Worm (Caenorhabditis elegans) whole organism, L4/young adult: ENCODE results near the gene M03D4.4.

Source experiments
- W03F9.2 ChIP-seq: fragments of 150-350 bp; optimal IDR thresholded peaks from 2 replicates; lab custom pipeline; 2014; ENCODE audit warnings: missing biosample characterization, missing genetic modification characterization
- dao-5 ChIP-seq: sonication (generic microtip); optimal IDR thresholded peaks from 2 replicates; lab custom pipeline; 2016; ENCODE audit warnings: missing genotype, missing genetic modification characterization, moderate library complexity, missing compliant biosample characterization
- him-1 ChIP-seq: sonication (generic microtip); optimal IDR thresholded peaks from 2 replicates; lab custom pipeline; 2016; ENCODE audit warnings: missing genotype, missing genetic modification reagents, missing genetic modification characterization, missing compliant biosample characterization

Gene M03D4.4

ce11 chrIV:6112291-6112690 lies 14.8 kb downstream of the M03D4.4 start, which contains the start of gene M03D4.3:
Gene M03D4.3, minus strand, starts transcription at chrIV:6112391.
- TF ChIP-seq W03F9.2 (tag; lab: Kevin White, UChicago): no peak
- no peak for TF ChIP-seq dao-5
- no peak for TF ChIP-seq him-1

ce11 chrIV:6108665-6109064 lies 18.4 kb downstream of the M03D4.4 start:
- no peak for TF ChIP-seq dao-5
- no peak for TF ChIP-seq him-1
- TF ChIP-seq W03F9.2 (tag; lab: Kevin White, UChicago): no peak

ce11 chrIV:6104446-6104845 lies 22.7 kb downstream of the M03D4.4 start:
- TF ChIP-seq W03F9.2 (tag; lab: Kevin White, UChicago): no peak
- TF ChIP-seq dao-5: no peak
- no peak for TF ChIP-seq him-1

DNA sequence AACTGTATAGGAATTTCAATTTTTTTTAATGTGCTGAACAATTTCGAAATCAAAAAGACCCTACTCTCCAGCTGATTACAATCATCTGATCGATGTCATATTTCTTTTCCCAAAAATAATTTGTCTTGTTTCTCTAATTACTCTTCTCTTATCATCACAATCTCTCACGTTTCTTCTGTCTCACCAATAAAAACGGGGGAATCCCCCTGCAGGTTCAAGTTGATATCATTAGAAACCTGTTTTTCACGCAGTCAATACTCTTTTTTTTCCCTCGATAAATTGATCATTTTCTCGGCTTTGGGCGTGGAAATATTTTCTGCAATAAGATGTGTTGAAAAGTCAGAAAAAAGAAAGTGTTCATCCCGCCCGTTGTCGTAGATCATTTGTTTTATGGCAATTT lies 27.3 kb downstream of the M03D4.4 start:
- no peak for TF ChIP-seq dao-5
- TF ChIP-seq him-1: no peak
- TF ChIP-seq W03F9.2 (tag; lab: Kevin White, UChicago): no peak

DNA sequence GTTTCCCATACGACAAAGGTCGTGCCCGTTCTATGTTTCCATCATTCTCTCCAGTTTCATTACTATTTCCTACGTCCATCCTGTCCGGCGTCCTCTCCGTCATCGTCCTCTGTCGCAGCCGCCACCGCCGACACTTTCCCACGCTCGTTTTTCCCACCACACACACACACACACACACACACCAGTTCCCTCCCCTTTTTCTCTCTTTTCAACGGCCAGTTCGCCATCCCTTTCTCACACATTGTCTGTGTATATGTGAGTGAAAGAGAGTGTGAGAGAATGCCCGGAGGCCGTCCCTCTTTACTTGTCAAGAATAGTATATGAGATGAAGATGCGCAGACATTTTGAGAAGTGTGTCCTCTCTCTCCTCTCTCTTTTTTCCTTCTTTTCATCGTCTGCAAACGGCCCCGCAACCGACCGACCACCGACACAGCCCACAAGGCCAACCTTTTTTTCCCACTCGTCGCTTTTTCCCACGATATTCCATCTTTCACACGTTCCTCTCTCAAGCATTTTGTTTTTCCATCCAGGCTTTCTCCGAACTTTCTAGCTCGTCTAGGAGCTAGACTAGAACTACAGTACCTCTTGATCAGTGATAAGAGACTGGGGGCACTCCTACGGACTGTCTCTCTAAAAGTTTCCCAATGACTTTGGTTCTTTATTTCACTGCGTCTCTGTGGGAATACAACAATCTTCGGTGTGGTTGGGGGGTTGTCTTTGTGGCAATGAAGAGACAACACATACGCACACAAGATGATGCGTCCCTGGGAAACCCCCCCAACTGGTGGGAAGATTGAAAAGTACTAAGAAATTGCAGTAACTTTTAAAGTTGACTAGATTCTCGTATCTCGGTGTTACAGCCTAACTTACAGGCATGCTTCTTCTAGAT lies 29.8 kb downstream of the M03D4.4 start:
- TF ChIP-seq dao-5 (no peak), W03F9.2 (tag; lab: Kevin White, UChicago) (peak; percentile 22), him-1 (peak; percentile 9)

ce11 chrIV:6095357-6095858 lies 31.7 kb downstream of the M03D4.4 start, which contains the start of gene lag-1:
Gene lag-1, plus strand, starts transcription at chrIV:6095407.
- no peak for TF ChIP-seq dao-5
- no peak for TF ChIP-seq W03F9.2 (tag; lab: Kevin White, UChicago)
- TF ChIP-seq him-1: no peak

DNA sequence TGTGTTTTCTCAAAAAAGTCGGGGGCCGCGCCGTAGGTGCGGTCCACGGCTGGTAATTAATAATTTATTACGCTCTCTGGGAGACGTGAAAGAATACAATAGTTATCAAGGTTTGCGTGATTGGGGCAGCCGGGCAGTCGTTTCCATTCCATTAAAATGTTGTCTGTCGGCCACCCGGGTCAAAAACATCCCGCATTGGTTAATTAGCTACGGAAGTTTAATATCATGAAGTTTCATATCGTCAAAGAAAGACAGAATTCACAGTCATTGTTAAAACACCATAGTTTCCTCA lies 32.8 kb downstream of the M03D4.4 start:
- TF ChIP-seq dao-5 (no peak), him-1 (no peak), W03F9.2 (tag; lab: Kevin White, UChicago) (no peak)

- TF ChIP-seq W03F9.2 (tag; lab: Kevin White, UChicago) (no peak), him-1 (no peak), dao-5 (no peak)
Measured at ce11 chrIV:6093477-6094314, 33.4 kb downstream of the M03D4.4 start, which contains the start of gene cpi-1. Gene cpi-1, minus strand, starts transcription at chrIV:6093680.

ce11 chrIV:6092313-6092712 lies 34.8 kb downstream of the M03D4.4 start, which contains the start of gene K08B4.7:
Gene K08B4.7, minus strand, starts transcription at chrIV:6092413.
- no peak for TF ChIP-seq W03F9.2 (tag; lab: Kevin White, UChicago)
- no peak for TF ChIP-seq him-1
- TF ChIP-seq dao-5: no peak

DNA sequence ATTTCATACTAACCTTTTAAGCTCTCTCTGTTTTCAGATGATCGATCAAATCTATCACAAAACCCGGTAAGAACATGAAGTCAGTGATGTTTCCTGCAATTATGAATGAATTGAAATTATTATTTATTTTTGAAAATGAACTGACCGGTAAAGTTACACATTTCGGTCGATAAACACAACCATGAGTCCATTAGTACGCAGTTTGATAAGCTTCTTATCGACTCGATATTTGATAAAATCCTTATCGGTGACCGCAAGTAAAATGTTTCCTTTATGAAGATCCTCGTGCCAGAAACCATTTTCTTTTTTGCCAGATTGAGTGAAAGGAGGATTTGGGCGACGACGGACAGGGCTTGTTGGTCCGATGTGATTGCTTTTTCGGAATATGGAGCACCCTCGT lies 40.6 kb downstream of the M03D4.4 start:
- TF ChIP-seq dao-5: no peak
- TF ChIP-seq W03F9.2 (tag; lab: Kevin White, UChicago): no peak
- no peak for TF ChIP-seq him-1

DNA sequence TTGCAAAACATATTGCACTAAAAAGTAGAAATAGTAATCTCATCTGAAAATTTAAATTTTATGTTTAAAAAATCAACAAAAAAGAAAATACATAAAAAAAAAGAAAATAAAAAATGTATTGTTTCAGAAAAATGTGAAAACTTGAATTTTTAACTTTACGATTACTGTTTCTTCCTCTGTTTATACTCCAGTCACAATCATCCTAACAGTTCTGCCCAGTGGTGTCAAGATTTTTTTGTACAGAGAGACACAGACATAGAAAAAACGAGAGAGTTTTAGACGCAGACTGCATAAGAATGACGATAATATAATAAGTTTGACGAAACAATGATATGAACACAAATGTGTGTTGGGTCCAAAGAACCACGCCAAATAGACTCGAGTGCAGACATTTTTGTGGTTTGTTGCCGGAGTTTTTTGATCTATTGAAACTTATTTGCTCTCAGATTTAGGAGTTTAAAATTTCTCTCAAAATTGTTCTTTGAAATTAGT lies 43.5 kb downstream of the M03D4.4 start, which contains the start of gene ugt-20:
ugt-20 (minus strand) TSS at position 51 of the 492 bp plus-strand sequence.
- TF ChIP-seq dao-5 (no peak), him-1 (no peak), W03F9.2 (tag; lab: Kevin White, UChicago) (no peak)

DNA sequence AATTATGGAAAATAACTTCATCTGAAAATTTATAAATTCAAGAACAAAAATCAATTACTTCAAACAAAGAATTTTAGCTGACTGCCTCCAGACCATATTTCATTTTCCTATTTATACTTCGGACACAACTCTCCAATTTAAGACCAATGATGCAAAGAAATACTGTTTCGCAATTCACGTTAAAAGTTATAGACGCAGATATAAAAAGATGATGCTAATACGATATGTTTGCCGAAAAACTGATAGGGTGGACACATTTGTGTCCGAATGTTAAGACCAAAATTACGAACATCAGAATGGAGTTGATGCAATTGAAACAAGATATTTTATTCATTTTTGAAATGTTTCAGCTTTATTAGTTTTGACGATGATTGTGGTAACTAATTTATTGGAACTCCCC lies 47.2 kb downstream of the M03D4.4 start, which contains the start of gene ugt-19:
ugt-19 (minus strand) TSS at position 28 of the 400 bp plus-strand sequence.
- TF ChIP-seq him-1: no peak
- no peak for TF ChIP-seq dao-5
- TF ChIP-seq W03F9.2 (tag; lab: Kevin White, UChicago): no peak

ce11 chrIV:6076128-6076527 lies 51.0 kb downstream of the M03D4.4 start, which contains the start of gene cpg-20:
Gene cpg-20, minus strand, starts transcription at chrIV:6076228.
- no peak for TF ChIP-seq W03F9.2 (tag; lab: Kevin White, UChicago)
- no peak for TF ChIP-seq dao-5
- no peak for TF ChIP-seq him-1
